Worm (Caenorhabditis elegans): ENCODE measurements around the gene ztf-9.

ce11 chrV:9737287-9737686 lies 45.3 kb upstream of the ztf-9 start, which contains the start of gene aqp-4:
- TF ChIP-seq nhr-12 (tag; optimal IDR thresholded peaks at IDR 0.05) (no peak), egl-27 (tag; optimal IDR thresholded peaks at IDR 0.05) (no peak), elt-3 (tag; optimal IDR thresholded peaks at IDR 0.05) (no peak), nhr-19 (GFP tag; conservative IDR thresholded peaks at IDR 0.05) (no peak), ama-1 (optimal IDR thresholded peaks at IDR 0.05) (no peak), pqm-1 (tag; optimal IDR thresholded peaks at IDR 0.05) (no peak), nhr-71 (tag; optimal IDR thresholded peaks at IDR 0.05) (no peak), ces-1 (GFP tag; optimal IDR thresholded peaks at IDR 0.05) (no peak), egl-13 (tag; optimal IDR thresholded peaks at IDR 0.05) (no peak), lsy-2 (tag; optimal IDR thresholded peaks at IDR 0.05) (no peak), nhr-28 (tag; optimal IDR thresholded peaks at IDR 0.05) (no peak)

Data from whole organism, L1 larva.